Fruit fly (Drosophila melanogaster): ENCODE measurements around the gene Vti1a.

DNA sequence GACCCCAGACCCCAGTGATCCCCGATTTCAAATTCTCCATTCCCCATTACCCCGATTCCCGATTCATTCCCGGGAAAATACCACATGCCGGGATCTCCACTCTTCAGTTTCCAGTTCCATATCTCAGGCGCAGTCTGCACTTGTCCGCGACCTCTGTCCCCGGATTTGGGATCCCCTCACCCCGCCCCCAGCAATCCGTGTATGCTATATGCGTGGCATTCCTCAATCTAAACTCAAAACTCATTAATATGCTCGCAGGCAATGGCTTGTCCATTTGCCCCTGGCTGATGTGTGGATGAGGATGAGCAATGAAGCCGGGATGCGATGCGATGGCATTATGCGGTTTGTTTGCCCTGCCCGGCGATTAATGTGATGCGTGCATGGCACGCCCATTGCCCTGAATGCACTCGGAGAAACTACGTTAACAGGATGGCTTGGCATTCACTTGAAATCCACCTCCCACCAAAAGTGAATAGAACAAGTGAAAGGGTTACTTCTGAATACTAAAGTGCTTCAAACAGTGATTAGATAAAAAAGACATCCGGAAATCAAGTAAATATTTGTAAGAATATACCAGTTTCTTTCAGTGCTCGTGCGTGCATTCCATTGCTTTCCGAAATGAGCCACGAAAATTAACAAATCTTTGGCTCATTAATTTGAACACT, 32.9 kb upstream of the Vti1a start:
- TF ChIP-seq Dll (optimal IDR thresholded peaks at IDR 0.05): no peak
- TF ChIP-seq psq (optimal IDR thresholded peaks at IDR 0.05): no peak
- no peak for TF ChIP-seq EcR (GFP tag; optimal IDR thresholded peaks at IDR 0.05)
- no peak for TF ChIP-seq pan (optimal IDR thresholded peaks at IDR 0.05)
- TF ChIP-seq usp (GFP tag; optimal IDR thresholded peaks at IDR 0.05): no peak
